Worm (Caenorhabditis elegans): ENCODE data around the gene F13H8.2.

Gene F13H8.2

DNA sequence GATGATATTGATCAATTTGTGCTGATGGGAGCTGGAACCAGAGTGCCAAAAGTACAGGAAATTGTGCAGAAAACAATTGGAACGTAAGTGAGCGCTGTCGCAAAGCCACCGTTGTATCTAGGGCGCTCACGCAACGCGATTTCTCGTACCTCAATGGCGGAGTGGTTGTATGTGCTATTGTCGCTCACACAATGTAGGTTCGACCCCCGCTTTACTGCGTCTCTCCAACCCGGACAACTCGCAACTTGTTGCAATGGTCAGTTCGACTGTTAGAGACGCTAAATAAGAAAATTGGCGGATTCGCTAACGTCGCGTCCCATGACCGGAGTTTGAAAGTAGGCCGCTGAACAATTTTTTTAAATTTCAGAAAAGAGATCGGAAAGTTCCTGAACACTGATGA is 21.7 kb upstream of the F13H8.2 start:
- no peak for TF ChIP-seq nhr-67 (tag; optimal IDR thresholded peaks at IDR 0.05)
- no peak for TF ChIP-seq zag-1 (tag; optimal IDR thresholded peaks at IDR 0.05)
- TF ChIP-seq lin-39 (tag; optimal IDR thresholded peaks at IDR 0.05), result peak; percentile 82
- TF ChIP-seq nfya-1 (tag; optimal IDR thresholded peaks at IDR 0.05; ENCODE audit: insufficient read depth), result peak; percentile 59
- peak; percentile 2 for TF ChIP-seq lin-15B (tag; optimal IDR thresholded peaks at IDR 0.05)
- TF ChIP-seq elt-2 (tag; optimal IDR thresholded peaks at IDR 0.05), result peak; percentile 21
- no peak for TF ChIP-seq nhr-11 (tag; optimal IDR thresholded peaks at IDR 0.05)
- TF ChIP-seq sea-2 (GFP tag; optimal IDR thresholded peaks at IDR 0.05), result no peak
- peak; percentile 18 for TF ChIP-seq nhr-25 (tag; optimal IDR thresholded peaks at IDR 0.05)
- no peak for TF ChIP-seq fkh-2 (tag; optimal IDR thresholded peaks at IDR 0.05)
- TF ChIP-seq nhr-28 (tag; optimal IDR thresholded peaks at IDR 0.05), result no peak
- TF ChIP-seq hmg-11 (tag; optimal IDR thresholded peaks at IDR 0.05), result peak; percentile 22
- TF ChIP-seq nhr-12 (tag; optimal IDR thresholded peaks at IDR 0.05), result no peak
- no peak for TF ChIP-seq unc-62 (GFP tag; optimal IDR thresholded peaks at IDR 0.05)
- peak; percentile 19 for TF ChIP-seq tbx-2 (tag; optimal IDR thresholded peaks at IDR 0.05)
- TF ChIP-seq nhr-43 (tag; optimal IDR thresholded peaks at IDR 0.05; ENCODE audit: poor library complexity, severe bottlenecking), result peak; percentile 70
- peak; percentile 59 for TF ChIP-seq nhr-23 (tag; optimal IDR thresholded peaks at IDR 0.05)
- no peak for TF ChIP-seq ceh-82 (tag; optimal IDR thresholded peaks at IDR 0.05)
- no peak for TF ChIP-seq daf-12 (tag; optimal IDR thresholded peaks at IDR 0.05)
- no peak for TF ChIP-seq mml-1 (tag; optimal IDR thresholded peaks at IDR 0.05)
- TF ChIP-seq pha-4 (tag; optimal IDR thresholded peaks at IDR 0.05), result peak; percentile 85
- peak; percentile 24 for TF ChIP-seq pqm-1 (tag; optimal IDR thresholded peaks at IDR 0.05)
- no peak for TF ChIP-seq egl-27 (tag; optimal IDR thresholded peaks at IDR 0.05)
- no peak for TF ChIP-seq eor-1 (tag; optimal IDR thresholded peaks at IDR 0.05)
- no peak for TF ChIP-seq ztf-11 (tag; optimal IDR thresholded peaks at IDR 0.05)
- TF ChIP-seq ceh-28 (tag; optimal IDR thresholded peaks at IDR 0.05), result no peak

DNA sequence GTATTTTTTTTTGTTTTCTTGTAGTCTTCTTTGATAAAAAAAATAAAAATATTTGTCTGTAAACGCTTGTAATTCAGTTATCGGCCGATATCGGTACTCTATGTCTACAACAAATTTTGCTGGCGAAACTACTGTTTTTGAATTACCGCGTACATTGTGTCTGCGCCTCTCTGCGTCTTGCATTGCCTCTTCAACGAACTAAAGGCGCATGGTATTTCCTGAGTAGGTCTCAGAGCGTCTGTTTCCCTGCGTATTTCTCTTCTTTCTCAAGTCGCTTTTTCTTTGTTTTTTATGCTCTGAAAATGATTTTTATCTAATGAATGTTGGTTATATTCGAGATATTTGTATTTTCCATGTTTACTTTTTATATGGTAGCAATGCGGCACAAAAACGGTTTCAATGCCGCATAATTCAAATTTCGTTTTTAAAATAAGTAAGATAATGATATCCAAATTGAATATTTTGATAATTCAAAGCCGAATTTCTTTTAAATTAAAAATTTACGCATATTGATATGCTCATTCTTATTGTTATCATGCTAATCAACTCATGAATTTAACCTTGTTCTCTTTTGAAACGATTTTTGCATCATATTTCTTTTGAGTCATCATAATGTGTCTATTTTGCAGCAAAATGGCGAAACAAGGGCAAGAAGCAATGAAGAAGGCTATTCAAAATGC is 19.2 kb upstream of the F13H8.2 start, which contains the start of gene phb-2:
TSS of gene phb-2 (plus strand) at position 630 of the 680 bp plus-strand sequence.
- peak; percentile 53 for TF ChIP-seq nhr-43 (tag; optimal IDR thresholded peaks at IDR 0.05; ENCODE audit: poor library complexity, severe bottlenecking)
- TF ChIP-seq aly-2 (tag; optimal IDR thresholded peaks at IDR 0.05), result no peak
- TF ChIP-seq lsy-12 (tag; optimal IDR thresholded peaks at IDR 0.05), result no peak
- peak; percentile 6 for TF ChIP-seq ceh-82 (tag; optimal IDR thresholded peaks at IDR 0.05)
- TF ChIP-seq R02D3.7 (tag; optimal IDR thresholded peaks at IDR 0.05), result peak; percentile 20
- TF ChIP-seq pha-4 (tag; optimal IDR thresholded peaks at IDR 0.05), result peak; percentile 94
- peak; percentile 76 for TF ChIP-seq ama-1 (optimal IDR thresholded peaks at IDR 0.05)
- TF ChIP-seq lin-39 (tag; optimal IDR thresholded peaks at IDR 0.05), result peak; percentile 91
- TF ChIP-seq lin-15B (tag; optimal IDR thresholded peaks at IDR 0.05), result peak; percentile 84
- TF ChIP-seq nhr-23 (tag; optimal IDR thresholded peaks at IDR 0.05), result peak; percentile 77
- TF ChIP-seq hmg-11 (tag; optimal IDR thresholded peaks at IDR 0.05), result peak; percentile 71
- TF ChIP-seq elt-2 (tag; optimal IDR thresholded peaks at IDR 0.05), result peak; percentile 51
- TF ChIP-seq egl-5 (tag; optimal IDR thresholded peaks at IDR 0.05), result peak; percentile 89
- peak; percentile 11 for TF ChIP-seq pqm-1 (tag; optimal IDR thresholded peaks at IDR 0.05)
- TF ChIP-seq sea-2 (GFP tag; optimal IDR thresholded peaks at IDR 0.05), result no peak
- TF ChIP-seq nhr-25 (tag; optimal IDR thresholded peaks at IDR 0.05), result peak; percentile 88
- TF ChIP-seq nhr-12 (tag; optimal IDR thresholded peaks at IDR 0.05), result no peak
- TF ChIP-seq skn-1 (tag; optimal IDR thresholded peaks at IDR 0.05), result peak; percentile 72
- peak; percentile 90 for TF ChIP-seq nfya-1 (tag; optimal IDR thresholded peaks at IDR 0.05; ENCODE audit: insufficient read depth)
- TF ChIP-seq mml-1 (tag; optimal IDR thresholded peaks at IDR 0.05), result no peak
- TF ChIP-seq nhr-11 (tag; optimal IDR thresholded peaks at IDR 0.05), result peak; percentile 53
- TF ChIP-seq ceh-28 (tag; optimal IDR thresholded peaks at IDR 0.05), result peak; percentile 53
- peak in 1 of 3 experiments; percentile 4 for TF ChIP-seq elt-3 (tag; optimal IDR thresholded peaks at IDR 0.05)
- no peak for TF ChIP-seq nhr-76 (tag; optimal IDR thresholded peaks at IDR 0.05)
- no peak for TF ChIP-seq ztf-11 (tag; optimal IDR thresholded peaks at IDR 0.05)
- TF ChIP-seq egl-27 (tag; optimal IDR thresholded peaks at IDR 0.05), result peak; percentile 8
- TF ChIP-seq snpc-4 (tag; optimal IDR thresholded peaks at IDR 0.05), result peak; percentile 79
- TF ChIP-seq jun-1 (tag; optimal IDR thresholded peaks at IDR 0.05), result peak; percentile 18

DNA sequence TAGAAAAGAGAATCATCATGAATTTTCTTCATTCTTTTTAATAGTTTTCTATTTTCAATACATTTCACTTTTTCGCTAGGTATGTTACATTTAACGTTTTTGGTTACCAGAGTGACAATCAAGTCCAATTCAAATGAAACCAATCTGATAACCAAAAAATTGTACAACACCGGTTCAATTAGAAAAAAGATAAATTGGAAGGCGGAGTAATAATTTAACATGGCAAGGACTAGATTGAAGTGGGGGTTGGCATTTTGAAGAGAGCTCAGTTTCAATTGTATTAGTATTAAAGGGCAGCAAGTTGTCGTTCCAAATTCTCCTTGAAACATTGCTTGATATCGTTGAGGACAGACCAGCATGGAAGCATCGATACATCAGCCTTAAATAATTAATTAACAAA is 17.5 kb upstream of the F13H8.2 start:
- TF ChIP-seq aly-2 (tag; optimal IDR thresholded peaks at IDR 0.05), result peak; percentile 14
- no peak for TF ChIP-seq lsy-12 (tag; optimal IDR thresholded peaks at IDR 0.05)
